Fruit fly (Drosophila melanogaster) whole organism, embryonic: ENCODE data around the gene CG9986.

Experiments
- Antp ChIP-seq: fragments of 200-800 bp; sonication (Bioruptor generic); optimal IDR thresholded peaks from 3 replicates; lab custom pipeline; 2016; ENCODE audit warnings: missing biosample characterization, missing genetic modification characterization
- Atf6 ChIP-seq: fragments of 200-800 bp; sonication (Bioruptor generic); IDR thresholded peaks from 2 replicates; pipeline ENCODE4 v1.3.6; 2022; ENCODE audit warnings: missing biosample characterization, missing genetic modification characterization
- CG10274 ChIP-seq: fragments of 200-800 bp; sonication (Bioruptor generic); optimal IDR thresholded peaks from 3 replicates; lab custom pipeline; 2017; ENCODE audit warnings: missing biosample characterization, mild to moderate bottlenecking, missing genetic modification characterization
- CG15601 ChIP-seq: fragments of 200-800 bp; sonication (Bioruptor generic); optimal IDR thresholded peaks from 3 replicates; lab custom pipeline; 2019; ENCODE audit warnings: missing biosample characterization, mild to moderate bottlenecking, missing genetic modification characterization, moderate library complexity
- CG1603 ChIP-seq: fragments of 200-800 bp; sonication (Bioruptor generic); optimal IDR thresholded peaks from 2 replicates; lab custom pipeline; 2019; ENCODE audit warnings: missing biosample characterization, mild to moderate bottlenecking, missing genetic modification characterization, moderate library complexity
- CG17385 ChIP-seq: fragments of 200-800 bp; sonication (Bioruptor generic); optimal IDR thresholded peaks from 3 replicates; lab custom pipeline; 2018; ENCODE audit warnings: missing biosample characterization, mild to moderate bottlenecking, missing genetic modification characterization
- CG17829 ChIP-seq: fragments of 200-800 bp; optimal IDR thresholded peaks from 2 replicates; lab custom pipeline; 2019; ENCODE audit warnings: missing biosample characterization, mild to moderate bottlenecking, missing genetic modification characterization, moderate library complexity
- CG30431 ChIP-seq: fragments of 200-800 bp; sonication (Bioruptor generic); optimal IDR thresholded peaks from 2 replicates; lab custom pipeline; 2017; ENCODE audit warnings: missing biosample characterization, missing genetic modification characterization
- CG3163 ChIP-seq: fragments of 200-800 bp; sonication (Bioruptor generic); optimal IDR thresholded peaks from 3 replicates; lab custom pipeline; 2016; ENCODE audit warnings: missing biosample characterization, missing genetic modification characterization
- CG4404 ChIP-seq: fragments of 200-800 bp; sonication (Bioruptor generic); IDR thresholded peaks from 2 replicates; pipeline ENCODE4 v1.3.6; 2022; ENCODE audit warnings: missing biosample characterization, missing genetic modification characterization
- CG6791 ChIP-seq: fragments of 200-800 bp; sonication (Bioruptor generic); IDR thresholded peaks from 3 replicates; pipeline ENCODE4 v1.3.6; 2022; ENCODE audit warnings: missing biosample characterization, missing genetic modification characterization; ENCODE audit not compliant: partially characterized antibody
- CG6813 ChIP-seq: fragments of 200-800 bp; sonication (Bioruptor generic); optimal IDR thresholded peaks from 2 replicates; lab custom pipeline; 2017; ENCODE audit warnings: missing biosample characterization, missing genetic modification characterization, mild to moderate bottlenecking, moderate library complexity, missing genetic modification reagents
- CG7357 ChIP-seq: fragments of 200-800 bp; sonication (Bioruptor generic); IDR thresholded peaks from 3 replicates; pipeline ENCODE4 v1.3.6; 2022; ENCODE audit warnings: missing biosample characterization, missing genetic modification characterization
- CG8944 ChIP-seq: fragments of 200-800 bp; sonication (Bioruptor generic); optimal IDR thresholded peaks from 3 replicates; lab custom pipeline; 2016; ENCODE audit warnings: missing biosample characterization, missing genetic modification characterization
- CHES-1-like ChIP-seq: fragments of 200-800 bp; sonication (Bioruptor generic); optimal IDR thresholded peaks from 2 replicates; lab custom pipeline; 2016; ENCODE audit warnings: missing biosample characterization, missing genetic modification characterization
- CoRest ChIP-seq: fragments of 200-800 bp; sonication (Bioruptor generic); optimal IDR thresholded peaks from 3 replicates; lab custom pipeline; 2018; ENCODE audit warnings: missing biosample characterization, mild to moderate bottlenecking, missing genetic modification characterization, moderate library complexity
- Dip3 ChIP-seq: fragments of 200-800 bp; sonication (Bioruptor generic); optimal IDR thresholded peaks from 3 replicates; lab custom pipeline; 2016; ENCODE audit warnings: missing biosample characterization, missing genetic modification characterization
- ERR ChIP-seq: fragments of 200-800 bp; sonication (Bioruptor generic); optimal IDR thresholded peaks from 2 replicates; lab custom pipeline; 2016; ENCODE audit warnings: missing biosample characterization, missing genetic modification characterization
- Elba2 ChIP-seq: fragments of 200-800 bp; sonication (Bioruptor generic); optimal IDR thresholded peaks from 3 replicates; lab custom pipeline; 2016; ENCODE audit warnings: missing biosample characterization, missing genetic modification characterization
- Hmr ChIP-seq: fragments of 200-800 bp; sonication (Bioruptor generic); optimal IDR thresholded peaks from 3 replicates; lab custom pipeline; 2017; ENCODE audit warnings: mild to moderate bottlenecking, missing biosample characterization, missing genetic modification reagents, missing genetic modification characterization
- Hr39 ChIP-seq: fragments of >200 bp; optimal IDR thresholded peaks from 2 replicates; lab custom pipeline; 2017
- Lim3 ChIP-seq: fragments of 200-800 bp; sonication (Bioruptor generic); IDR thresholded peaks from 2 replicates; pipeline ENCODE4 v1.3.6; 2022; ENCODE audit warnings: missing biosample characterization, missing genetic modification characterization
- MTF-1 ChIP-seq: fragments of 200-800 bp; sonication (Bioruptor generic); optimal IDR thresholded peaks from 2 replicates; lab custom pipeline; 2018; ENCODE audit warnings: missing biosample characterization, mild to moderate bottlenecking, missing genetic modification characterization, borderline replicate concordance
- Nf-YA ChIP-seq: fragments of 200-800 bp; sonication (Bioruptor generic); IDR thresholded peaks from 2 replicates; pipeline ENCODE4 v1.3.6; 2022; ENCODE audit warnings: missing biosample characterization, missing genetic modification characterization
- Sin3A ChIP-seq: fragments of >200 bp; optimal IDR thresholded peaks from 2 replicates; lab custom pipeline; 2018
- Sox102F ChIP-seq: fragments of 200-800 bp; sonication (Bioruptor generic); optimal IDR thresholded peaks from 2 replicates; lab custom pipeline; 2018; ENCODE audit warnings: missing biosample characterization, mild to moderate bottlenecking, missing genetic modification characterization, moderate library complexity
- Stat92E ChIP-seq, 3 experiments: fragments of >200 bp in 2 of 3; fragments of 200-800 bp in 1 of 3; sonication (Bioruptor generic) in 1 of 3; optimal IDR thresholded peaks; 2 replicates each; lab custom pipeline; 2017 to 2019; ENCODE audit warnings: missing biosample characterization in 3 of 3, missing genetic modification characterization in 3 of 3, mild to moderate bottlenecking in 1 of 3, moderate library complexity in 1 of 3
- YL-1 ChIP-seq: fragments of 200-800 bp; sonication (Bioruptor generic); optimal IDR thresholded peaks from 3 replicates; lab custom pipeline; 2017; ENCODE audit warnings: missing biosample characterization, mild to moderate bottlenecking, missing genetic modification characterization
- ab ChIP-seq: fragments of 200-800 bp; sonication (Bioruptor generic); optimal IDR thresholded peaks from 2 replicates; lab custom pipeline; 2016; ENCODE audit warnings: missing biosample characterization, missing genetic modification characterization
- ac ChIP-seq: fragments of 200-800 bp; sonication (Bioruptor generic); optimal IDR thresholded peaks from 3 replicates; lab custom pipeline; 2017; ENCODE audit warnings: missing biosample characterization, mild to moderate bottlenecking, missing genetic modification characterization
- amos ChIP-seq: fragments of 200-800 bp; sonication (Bioruptor generic); IDR thresholded peaks from 2 replicates; pipeline ENCODE4 v1.3.6; 2022; ENCODE audit warnings: missing biosample characterization, missing genetic modification characterization; ENCODE audit not compliant: partially characterized antibody
- ara ChIP-seq: fragments of 200-800 bp; sonication (Bioruptor generic); IDR thresholded peaks from 2 replicates; pipeline ENCODE4 v1.3.6; 2022; ENCODE audit warnings: missing biosample characterization, missing genetic modification characterization
- ato ChIP-seq: fragments of 200-800 bp; sonication (Bioruptor generic); IDR thresholded peaks from 2 replicates; pipeline ENCODE4 v1.3.6; 2022; ENCODE audit warnings: missing biosample characterization, missing genetic modification characterization; ENCODE audit not compliant: partially characterized antibody
- chn ChIP-seq: fragments of 200-800 bp; sonication (Bioruptor generic); optimal IDR thresholded peaks from 2 replicates; lab custom pipeline; 2016; ENCODE audit warnings: missing biosample characterization, missing genetic modification characterization
- ci ChIP-seq: fragments of 200-800 bp; sonication (Bioruptor generic); IDR thresholded peaks from 3 replicates; pipeline ENCODE4 v1.3.6; 2022; ENCODE audit warnings: missing biosample characterization, missing genetic modification characterization
- ems ChIP-seq: fragments of 200-800 bp; sonication (Bioruptor generic); optimal IDR thresholded peaks from 3 replicates; lab custom pipeline; 2016; ENCODE audit warnings: missing biosample characterization, missing genetic modification characterization
- fd102C ChIP-seq: fragments of 200-800 bp; sonication (Bioruptor generic); optimal IDR thresholded peaks from 2 replicates; lab custom pipeline; 2018; ENCODE audit warnings: missing biosample characterization, mild to moderate bottlenecking, missing genetic modification characterization, moderate library complexity
- gem ChIP-seq: fragments of 200-800 bp; sonication (Bioruptor generic); optimal IDR thresholded peaks from 2 replicates; lab custom pipeline; 2019; ENCODE audit warnings: missing biosample characterization, mild to moderate bottlenecking, missing genetic modification characterization, moderate library complexity
- gsb-n ChIP-seq: fragments of 200-800 bp; sonication (Bioruptor generic); optimal IDR thresholded peaks from 3 replicates; lab custom pipeline; 2018; ENCODE audit warnings: missing biosample characterization, mild to moderate bottlenecking, missing genetic modification characterization
- ken ChIP-seq: fragments of 200-800 bp; sonication (Bioruptor generic); IDR thresholded peaks from 3 replicates; pipeline ENCODE4 v1.3.6; 2022; ENCODE audit warnings: missing biosample characterization, missing genetic modification characterization
- klu ChIP-seq: fragments of 200-800 bp; sonication (Bioruptor generic); IDR thresholded peaks from 2 replicates; pipeline ENCODE4 v1.3.6; 2022; ENCODE audit warnings: missing biosample characterization, missing genetic modification characterization
- lab ChIP-seq: fragments of 200-800 bp; sonication (Bioruptor generic); optimal IDR thresholded peaks from 3 replicates; lab custom pipeline; 2017; ENCODE audit warnings: missing biosample characterization, missing genetic modification characterization, mild to moderate bottlenecking, moderate library complexity, missing genetic modification reagents
- maf-S ChIP-seq: fragments of 200-800 bp; sonication (Bioruptor generic); optimal IDR thresholded peaks from 2 replicates; lab custom pipeline; 2016; ENCODE audit warnings: missing biosample characterization, missing genetic modification characterization
- nmo ChIP-seq: fragments of 200-800 bp; sonication (Bioruptor generic); optimal IDR thresholded peaks from 2 replicates; lab custom pipeline; 2018; ENCODE audit warnings: missing biosample characterization, mild to moderate bottlenecking, missing genetic modification characterization, moderate library complexity
- org-1 ChIP-seq: fragments of 200-800 bp; sonication (Bioruptor generic); optimal IDR thresholded peaks from 2 replicates; lab custom pipeline; 2017; ENCODE audit warnings: missing biosample characterization, missing genetic modification characterization
- prd ChIP-seq, 3 experiments: fragments of >200 bp in 2 of 3; fragments of 200-800 bp in 1 of 3; sonication (Bioruptor generic) in 1 of 3; optimal IDR thresholded peaks in 2 of 3; IDR thresholded peaks in 1 of 3; 2 replicates in 2 of 3; 3 replicates in 1 of 3; pipeline versions ENCODE4 v1.3.6 to Lab custom; 2017 to 2022; ENCODE audit warnings: missing biosample characterization in 1 of 3, missing genetic modification characterization in 1 of 3
- row ChIP-seq: fragments of 200-800 bp; sonication (Bioruptor generic); IDR thresholded peaks from 3 replicates; pipeline ENCODE4 v1.3.6; 2022; ENCODE audit warnings: missing biosample characterization, missing genetic modification characterization
- shn ChIP-seq: fragments of 200-800 bp; sonication (Bioruptor generic); optimal IDR thresholded peaks from 3 replicates; lab custom pipeline; 2016; ENCODE audit warnings: missing biosample characterization, missing genetic modification characterization
- sima ChIP-seq: fragments of 200-800 bp; sonication (Bioruptor generic); optimal IDR thresholded peaks from 2 replicates; lab custom pipeline; 2016; ENCODE audit warnings: missing biosample characterization, missing genetic modification characterization
- ttk ChIP-seq: fragments of 200-800 bp; sonication (Bioruptor generic); IDR thresholded peaks from 2 replicates; pipeline ENCODE4 v2.1.2; 2022; ENCODE audit warnings: missing biosample characterization, missing genetic modification characterization

Gene CG9986

DNA sequence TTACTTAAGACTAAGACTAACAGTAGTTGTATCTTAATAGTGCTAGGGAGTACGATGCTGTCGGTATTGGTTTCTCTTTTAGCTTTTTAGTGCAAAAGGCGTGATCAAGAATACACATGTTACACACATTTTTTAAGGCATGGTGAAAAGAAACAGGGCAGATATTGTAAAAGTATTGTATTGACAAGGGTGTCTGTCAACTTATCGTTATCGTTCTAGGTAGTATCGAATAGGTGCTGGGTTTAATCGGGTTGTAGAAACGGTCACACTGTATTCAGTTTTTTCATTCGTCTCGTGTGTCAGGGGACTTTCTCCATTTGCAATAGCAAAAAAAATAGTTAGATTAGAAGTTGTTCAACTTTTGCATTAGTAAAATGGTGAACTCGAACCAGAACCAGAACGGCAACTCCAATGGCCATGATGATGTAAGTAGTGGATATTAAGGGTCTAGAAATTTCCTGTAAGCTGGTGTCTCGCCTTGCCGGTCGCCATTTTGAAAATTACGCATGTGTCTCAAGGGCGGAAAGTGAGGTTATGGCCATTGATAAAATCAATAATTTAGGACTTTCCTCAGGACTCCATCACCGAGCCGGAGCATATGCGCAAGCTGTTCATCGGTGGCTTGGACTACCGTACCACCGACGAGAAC is 5.6 kb upstream of the CG9986 start (continued):
- TF ChIP-seq ato (GFP tag; lab: Robert Waterston, UW) (peak; percentile 47), CG30431 (no peak), org-1 (no peak), fd102C (GFP tag; lab: Kevin White, UChicago) (no peak), prd (optimal IDR thresholded peaks at IDR 0.05; lab: Kevin White, UChicago) (no peak), prd (GFP tag; IDR thresholded peaks at IDR 0.05; lab: Robert Waterston, UW) (no peak), Lim3 (no peak), YL-1 (peak; percentile 98), lab (no peak), CG15601 (peak; percentile 4), Elba2 (GFP tag; lab: Kevin White, UChicago) (no peak), ac (GFP tag; lab: Kevin White, UChicago) (no peak), gsb-n (tag; lab: Kevin White, UChicago) (no peak), Sin3A (lab: Kevin White, UChicago) (no peak), ttk (GFP tag; lab: Robert Waterston, UW) (no peak), gem (tag; lab: Kevin White, UChicago) (no peak), Stat92E (GFP tag; optimal IDR thresholded peaks at IDR 0.05; lab: Kevin White, UChicago) (no peak), maf-S (GFP tag; lab: Kevin White, UChicago) (no peak), ab (no peak), CG10274 (GFP tag; lab: Kevin White, UChicago) (no peak), CHES-1-like (no peak), CG6791 (peak; percentile 76), ems (GFP tag; lab: Kevin White, UChicago) (no peak), Hmr (peak; percentile 38), ara (no peak), CG6813 (GFP tag; lab: Kevin White, UChicago) (peak; percentile 13), CG7357 (GFP tag; lab: Robert Waterston, UW) (no peak), row (GFP tag; lab: Robert Waterston, UW) (peak; percentile 18; the same call in 1 of the 3 replicates), CG1603 (tag; lab: Kevin White, UChicago) (peak; percentile 76), Dip3 (GFP tag; lab: Kevin White, UChicago) (no peak), ci (GFP tag; lab: Robert Waterston, UW) (peak; percentile 23; the same call in 1 of the 3 replicates), sima (no peak), amos (peak; percentile 65), CG3163 (GFP tag; lab: Kevin White, UChicago) (no peak), chn (GFP tag; lab: Kevin White, UChicago) (no peak), CoRest (tag; lab: Kevin White, UChicago) (no peak), nmo (GFP tag; lab: Kevin White, UChicago) (no peak), MTF-1 (GFP tag; lab: Kevin White, UChicago) (no peak), CG17385 (GFP tag; lab: Kevin White, UChicago) (no peak), ERR (GFP tag; lab: Kevin White, UChicago) (no peak), CG17829 (peak; percentile 16), Nf-YA (GFP tag; lab: Robert Waterston, UW) (no peak), Sox102F (no peak), Antp (no peak), klu (GFP tag; lab: Robert Waterston, UW) (no peak), CG8944 (GFP tag; lab: Kevin White, UChicago) (no peak), shn (GFP tag; lab: Kevin White, UChicago) (no peak), ken (GFP tag; lab: Robert Waterston, UW) (no peak; the same call in 2 of the 3 replicates), Atf6 (GFP tag; lab: Robert Waterston, UW) (no peak), CG4404 (GFP tag; lab: Robert Waterston, UW) (no peak), Hr39 (lab: Kevin White, UChicago) (no peak)
